Worm (Caenorhabditis elegans) whole organism, L1 larva: ENCODE data around the gene srh-27.

Experiments used
- aly-2 ChIP-seq: fragments of 150-350 bp; optimal IDR thresholded peaks from 2 replicates; lab custom pipeline; 2014; ENCODE audit warnings: missing biosample characterization, missing genetic modification characterization
- ama-1 ChIP-seq: fragments of 150-350 bp; optimal IDR thresholded peaks from 2 replicates; lab custom pipeline; 2014
- blmp-1 ChIP-seq: fragments of 150-350 bp; optimal IDR thresholded peaks from 2 replicates; lab custom pipeline; 2014; ENCODE audit warnings: missing biosample characterization, missing genetic modification characterization
- ceh-82 ChIP-seq, 3 experiments: fragments of 150-350 bp in 1 of 3; sonication (generic microtip) in 2 of 3; optimal IDR thresholded peaks; 2 replicates each; lab custom pipeline; 2014 to 2017; ENCODE audit warnings: missing biosample characterization in 3 of 3, missing genetic modification characterization in 3 of 3
- ces-1 ChIP-seq: fragments of 150-350 bp; optimal IDR thresholded peaks from 2 replicates; lab custom pipeline; 2014; ENCODE audit warnings: missing biosample characterization, missing genetic modification reagents, missing genetic modification characterization
- dsc-1 ChIP-seq: sonication (generic microtip); optimal IDR thresholded peaks from 2 replicates; lab custom pipeline; 2016; ENCODE audit warnings: mild to moderate bottlenecking, missing genetic modification characterization, missing compliant biosample characterization
- hlh-17 ChIP-seq: fragments of 200-800 bp; sonication (Bioruptor generic); optimal IDR thresholded peaks from 2 replicates; lab custom pipeline; 2018; ENCODE audit warnings: missing genetic modification characterization, mild to moderate bottlenecking, missing compliant biosample characterization, moderate library complexity, borderline replicate concordance
- lin-15B ChIP-seq: fragments of 150-350 bp; sonication (generic microtip); optimal IDR thresholded peaks from 3 replicates; lab custom pipeline; 2014; ENCODE audit warnings: missing biosample characterization, missing genetic modification characterization
- nhr-237 ChIP-seq: fragments of 150-350 bp; optimal IDR thresholded peaks from 2 replicates; lab custom pipeline; 2014; ENCODE audit warnings: missing biosample characterization, missing genetic modification characterization
- tlp-1 ChIP-seq: fragments of 150-350 bp; optimal IDR thresholded peaks from 2 replicates; lab custom pipeline; 2014; ENCODE audit warnings: missing biosample characterization, missing genetic modification characterization
- unc-62 ChIP-seq: fragments of 150-350 bp; optimal IDR thresholded peaks from 2 replicates; lab custom pipeline; 2014; ENCODE audit warnings: missing biosample characterization, missing genetic modification reagents, missing genetic modification characterization
- ztf-11 ChIP-seq, 2 experiments: sonication (generic microtip); optimal IDR thresholded peaks; 2 replicates each; lab custom pipeline; 2016 to 2017; ENCODE audit warnings: missing genetic modification characterization in 2 of 2, missing biosample characterization in 1 of 2, missing compliant biosample characterization in 1 of 2

DNA sequence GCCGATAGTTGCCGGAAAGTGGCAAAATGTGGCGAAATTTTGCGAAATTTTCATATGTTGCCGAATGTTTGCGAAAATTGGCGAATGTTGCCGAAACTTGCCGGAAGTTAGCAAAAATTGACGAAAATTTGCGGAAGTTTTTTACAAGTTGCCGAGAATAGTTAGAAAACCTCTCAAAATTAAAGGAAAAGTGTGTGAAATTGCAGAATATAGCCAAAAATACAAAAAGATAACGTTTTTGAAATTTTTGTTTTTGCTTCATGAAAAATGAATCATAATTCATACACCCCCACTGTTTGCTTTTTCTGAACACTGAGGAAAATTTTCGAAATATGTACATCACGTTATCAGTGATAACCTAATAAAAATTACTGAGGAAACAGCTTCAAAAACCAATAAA is 33.3 kb downstream of the srh-27 start:
- TF ChIP-seq unc-62: no peak
- no peak for TF ChIP-seq tlp-1 (tag; lab: Kevin White, UChicago)
- TF ChIP-seq ztf-11 (tag; optimal IDR thresholded peaks at IDR 0.05; lab: Kevin White, UChicago): no peak
- no peak for TF ChIP-seq aly-2 (tag; lab: Kevin White, UChicago)
- no peak for TF ChIP-seq blmp-1
- no peak for TF ChIP-seq lin-15B (tag; lab: Kevin White, UChicago)
- TF ChIP-seq ama-1 (lab: Kevin White, UChicago): no peak
- no peak for TF ChIP-seq ces-1 (GFP tag; lab: Kevin White, UChicago)
- TF ChIP-seq nhr-237: no peak
- TF ChIP-seq hlh-17 (GFP tag; lab: Kevin White, UChicago): no peak
- no peak for TF ChIP-seq dsc-1 (tag; lab: Kevin White, UChicago)
- no peak for TF ChIP-seq ceh-82 (tag; optimal IDR thresholded peaks at IDR 0.05; lab: Kevin White, UChicago)
